Worm (Caenorhabditis elegans): ENCODE measurements around the gene R04A9.1.

ce11 chrX:431596-431995 is 26.9 kb downstream of the R04A9.1 start:
- TF ChIP-seq W03F9.2 (tag; optimal IDR thresholded peaks at IDR 0.05), result no peak
- no peak for TF ChIP-seq dao-5 (tag; optimal IDR thresholded peaks at IDR 0.05)

All from whole organism, L4/young adult.